Fruit fly (Drosophila melanogaster): ENCODE measurements around the gene Dhrs4.

Dhrs4 gene

dm6 chr3L:5184860-5185639 is 43.6 kb upstream of the Dhrs4 start (continued):
- peak; percentile 12 for TF ChIP-seq YL-1 (GFP tag; optimal IDR thresholded peaks at IDR 0.05)
- no peak for TF ChIP-seq vfl (GFP tag; optimal IDR thresholded peaks at IDR 0.05)
- peak; percentile 27; the same call in 1 of the 2 replicates for TF ChIP-seq MBD-R2 (GFP tag; IDR thresholded peaks at IDR 0.05)
- no peak for TF ChIP-seq Hey (tag; optimal IDR thresholded peaks at IDR 0.05)
- no peak for TF ChIP-seq CG1233 (GFP tag; optimal IDR thresholded peaks at IDR 0.05)
- no peak for TF ChIP-seq dati (GFP tag; IDR thresholded peaks at IDR 0.05)
- TF ChIP-seq CG8388 (GFP tag; optimal IDR thresholded peaks at IDR 0.05), result peak; percentile 17
- peak; percentile 19; the same call in 1 of the 2 replicates for TF ChIP-seq E2f2 (GFP tag; IDR thresholded peaks at IDR 0.05)
- peak; percentile 54; the same call in 1 of the 2 replicates for TF ChIP-seq lmd (GFP tag; IDR thresholded peaks at IDR 0.05)
- no peak for TF ChIP-seq Dfd (GFP tag; optimal IDR thresholded peaks at IDR 0.05)
- TF ChIP-seq CG34376 (GFP tag; optimal IDR thresholded peaks at IDR 0.05), result peak; percentile 9
- no peak for TF ChIP-seq H15 (GFP tag; IDR thresholded peaks at IDR 0.05)
- peak; percentile 62 for TF ChIP-seq CG15269 (tag; optimal IDR thresholded peaks at IDR 0.05)
- no peak for TF ChIP-seq Ravus (GFP tag; IDR thresholded peaks at IDR 0.05)
- TF ChIP-seq NFAT (GFP tag; IDR thresholded peaks at IDR 0.05), result peak; percentile 77
- peak; percentile 71 for TF ChIP-seq CG30403 (GFP tag; optimal IDR thresholded peaks at IDR 0.05)
- no peak for TF ChIP-seq CG6272 (GFP tag; IDR thresholded peaks at IDR 0.05)
- TF ChIP-seq CG13296 (GFP tag; optimal IDR thresholded peaks at IDR 0.05), result no peak
- peak; percentile 48 for TF ChIP-seq PHDP (tag; optimal IDR thresholded peaks at IDR 0.05)
- peak in 1 of 3 experiments; percentile 27 for TF ChIP-seq Stat92E (GFP tag; optimal IDR thresholded peaks at IDR 0.05)
- no peak for TF ChIP-seq CG30020 (tag; optimal IDR thresholded peaks at IDR 0.05)
- TF ChIP-seq CG1602 (GFP tag; optimal IDR thresholded peaks at IDR 0.05), result peak; percentile 46
- no peak for TF ChIP-seq mld (GFP tag; IDR thresholded peaks at IDR 0.05; ENCODE audit: partially characterized antibody)
- TF ChIP-seq dmrt99B (tag; optimal IDR thresholded peaks at IDR 0.05), result peak; percentile 58
- TF ChIP-seq sr (GFP tag; IDR thresholded peaks at IDR 0.05), result peak; percentile 24; the same call in 1 of the 3 replicates
- TF ChIP-seq CG6175 (GFP tag; IDR thresholded peaks at IDR 0.05), result no peak
- no peak for TF ChIP-seq pzg (GFP tag; optimal IDR thresholded peaks at IDR 0.05)
- TF ChIP-seq CG14965 (GFP tag; optimal IDR thresholded peaks at IDR 0.05; ENCODE audit: borderline replicate concordance), result no peak
- peak; percentile 11 for TF ChIP-seq slp2 (GFP tag; optimal IDR thresholded peaks at IDR 0.05)
- TF ChIP-seq CG8478 (optimal IDR thresholded peaks at IDR 0.05), result no peak
- TF ChIP-seq CG5245 (GFP tag; optimal IDR thresholded peaks at IDR 0.05), result peak; percentile 21
- no peak for TF ChIP-seq Neu2 (GFP tag; optimal IDR thresholded peaks at IDR 0.05; ENCODE audit: borderline replicate concordance)
- no peak for TF ChIP-seq prd (optimal IDR thresholded peaks at IDR 0.05)
- TF ChIP-seq prd (GFP tag; IDR thresholded peaks at IDR 0.05), result peak; percentile 31; the same call in 2 of the 3 replicates
- TF ChIP-seq ase (GFP tag; IDR thresholded peaks at IDR 0.05), result no peak
- no peak for TF ChIP-seq ac (GFP tag; optimal IDR thresholded peaks at IDR 0.05)
- peak; percentile 74 for TF ChIP-seq CG2120 (GFP tag; optimal IDR thresholded peaks at IDR 0.05)
- TF ChIP-seq CG42726 (GFP tag; IDR thresholded peaks at IDR 0.05; ENCODE audit: partially characterized antibody), result no peak
- TF ChIP-seq CG12744 (GFP tag; optimal IDR thresholded peaks at IDR 0.05), result peak; percentile 4
- no peak for TF ChIP-seq Elba2 (GFP tag; optimal IDR thresholded peaks at IDR 0.05)
- TF ChIP-seq dpn (GFP tag; optimal IDR thresholded peaks at IDR 0.05), result peak; percentile 64 to 68
- 0 out of 2 replicates have a peak, but pooled peaks have one; percentile 17 for TF ChIP-seq CG14667 (GFP tag; IDR thresholded peaks at IDR 0.05)
- TF ChIP-seq stc (GFP tag; IDR thresholded peaks at IDR 0.05), result peak; percentile 37; the same call in 1 of the 2 replicates
- no peak for TF ChIP-seq tll (GFP tag; optimal IDR thresholded peaks at IDR 0.05)
- no peak for TF ChIP-seq CG10959 (GFP tag; IDR thresholded peaks at IDR 0.05)
- TF ChIP-seq hb (GFP tag; IDR thresholded peaks at IDR 0.05; ENCODE audit: partially characterized antibody), result no peak
- TF ChIP-seq CG7928 (GFP tag; optimal IDR thresholded peaks at IDR 0.05), result no peak
- TF ChIP-seq Bteb2 (GFP tag; optimal IDR thresholded peaks at IDR 0.05), result peak; percentile 19
- TF ChIP-seq ERR (GFP tag; optimal IDR thresholded peaks at IDR 0.05), result no peak
- TF ChIP-seq pb (GFP tag; optimal IDR thresholded peaks at IDR 0.05), result no peak
